Worm (Caenorhabditis elegans) whole organism, early embryonic: Measurements from ENCODE around the gene M03B6.3.

Source experiments
- B0310.2 ChIP-seq: sonication (generic microtip); optimal IDR thresholded peaks from 2 replicates; lab custom pipeline; 2016; ENCODE audit warnings: mild to moderate bottlenecking, missing genetic modification characterization, missing compliant biosample characterization
- ama-1 ChIP-seq: fragments of 150-350 bp; optimal IDR thresholded peaks from 2 replicates; lab custom pipeline; 2014
- ceh-13 ChIP-seq: fragments of 200-800 bp; sonication (Bioruptor generic); optimal IDR thresholded peaks from 2 replicates; lab custom pipeline; 2018; ENCODE audit warnings: mild to moderate bottlenecking, missing genetic modification characterization, missing compliant biosample characterization
- ets-7 ChIP-seq: sonication (generic microtip); optimal IDR thresholded peaks from 2 replicates; lab custom pipeline; 2016; ENCODE audit warnings: missing genotype, missing genetic modification characterization, missing compliant biosample characterization
- flt-1 ChIP-seq: fragments of 200-800 bp; sonication (Bioruptor generic); IDR thresholded peaks from 2 replicates; pipeline ENCODE4 v1.3.6; 2022; ENCODE audit warnings: missing genetic modification characterization, missing compliant biosample characterization
- hmg-4 ChIP-seq: fragments of 200-800 bp; sonication (Bioruptor generic); optimal IDR thresholded peaks from 2 replicates; lab custom pipeline; 2018; ENCODE audit warnings: mild to moderate bottlenecking, missing genetic modification characterization, missing compliant biosample characterization
- hnd-1 ChIP-seq: sonication (generic microtip); optimal IDR thresholded peaks from 2 replicates; lab custom pipeline; 2016; ENCODE audit warnings: missing genetic modification characterization, missing compliant biosample characterization
- scrt-1 ChIP-seq: fragments of 200-800 bp; sonication (Bioruptor generic); IDR thresholded peaks from 2 replicates; pipeline ENCODE4 v1.3.6; 2022; ENCODE audit warnings: missing genetic modification characterization, missing compliant biosample characterization
- tbx-11 ChIP-seq: fragments of 200-800 bp; sonication (Bioruptor generic); IDR thresholded peaks from 2 replicates; pipeline ENCODE4 v1.3.6; 2022; ENCODE audit warnings: missing genetic modification characterization, missing compliant biosample characterization
- tbx-37 ChIP-seq: fragments of 200-800 bp; sonication (Bioruptor generic); conservative IDR thresholded peaks from 2 replicates; pipeline ENCODE4 v1.3.6; 2022; ENCODE audit warnings: missing genetic modification reagents, missing genetic modification characterization, missing compliant biosample characterization
- tra-4 ChIP-seq: sonication (generic microtip); optimal IDR thresholded peaks from 2 replicates; lab custom pipeline; 2017; ENCODE audit warnings: missing genetic modification characterization, missing compliant biosample characterization

ce11 chrX:13876860-13877259 is 12.8 kb upstream of the M03B6.3 start:
- no peak for TF ChIP-seq flt-1 (GFP tag; lab: Robert Waterston, UW)
- no peak for TF ChIP-seq ama-1
- TF ChIP-seq hmg-4 (GFP tag; lab: Kevin White, UChicago): no peak
- TF ChIP-seq ets-7 (tag; lab: Kevin White, UChicago): no peak
- no peak for TF ChIP-seq hnd-1
- no peak for TF ChIP-seq tra-4 (tag; lab: Kevin White, UChicago)
- no peak for TF ChIP-seq B0310.2 (tag; lab: Kevin White, UChicago)
- TF ChIP-seq scrt-1 (GFP tag; lab: Robert Waterston, UW): no peak
- TF ChIP-seq ceh-13 (GFP tag; lab: Kevin White, UChicago): no peak
- no peak for TF ChIP-seq tbx-37 (GFP tag; lab: Robert Waterston, UW)
- TF ChIP-seq tbx-11: no peak
